Worm (Caenorhabditis elegans): ENCODE measurements around the gene tmem-24.
A peak's percentile ranks its signal among the peaks of the same experiment; 100 is the strongest.

tmem-24 gene

DNA sequence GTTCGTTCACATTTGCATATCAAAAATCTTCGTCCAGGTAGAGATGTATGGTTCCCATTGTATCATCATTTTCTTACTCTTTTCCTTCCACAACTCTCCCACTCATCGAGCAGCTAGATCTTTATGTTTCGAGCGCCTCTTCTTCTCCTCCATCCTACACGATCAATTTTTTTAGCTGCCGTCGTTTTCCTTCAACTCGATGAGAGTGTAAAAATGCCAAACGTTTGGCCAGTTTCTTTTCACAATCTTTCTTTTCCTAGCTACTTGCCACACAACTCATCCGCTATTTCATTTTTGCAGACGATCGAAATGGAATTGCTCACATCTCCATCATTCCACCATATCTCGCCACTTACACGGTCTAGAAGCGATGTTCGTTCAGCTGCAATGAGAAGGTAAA is 43.2 kb downstream of the tmem-24 start, which contains the start of gene C18B2.3:
C18B2.3 (plus strand) TSS at position 301 of the 400 bp plus-strand sequence.
- TF ChIP-seq unc-62 (GFP tag; optimal IDR thresholded peaks at IDR 0.05 in 1 of 2) (peak in 1 of 2 experiments; percentile 87), unc-62 (tag; optimal IDR thresholded peaks at IDR 0.05) (no peak), lin-38 (GFP tag; IDR thresholded peaks at IDR 0.05) (no peak)

- TF ChIP-seq ceh-28 (tag; optimal IDR thresholded peaks at IDR 0.05) (no peak), hlh-11 (tag; optimal IDR thresholded peaks at IDR 0.05) (peak; percentile 47), ceh-62 (tag; optimal IDR thresholded peaks at IDR 0.05) (no peak), zag-1 (tag; optimal IDR thresholded peaks at IDR 0.05) (no peak), daf-16 (GFP tag; optimal IDR thresholded peaks at IDR 0.05) (no peak), daf-16 (tag; optimal IDR thresholded peaks at IDR 0.05) (peak; percentile 80), mxl-2 (GFP tag; conservative IDR thresholded peaks at IDR 0.05) (no peak), lsy-2 (tag; optimal IDR thresholded peaks at IDR 0.05) (no peak), madf-9 (GFP tag; conservative IDR thresholded peaks at IDR 0.05) (no peak), daf-19 (GFP tag; conservative IDR thresholded peaks at IDR 0.05) (no peak), vab-7 (GFP tag; IDR thresholded peaks at IDR 0.05) (no peak), aha-1 (tag) (no peak), attf-4 (tag; optimal IDR thresholded peaks at IDR 0.05) (no peak), zfp-2 (tag; optimal IDR thresholded peaks at IDR 0.05) (no peak), F49E8.2 (tag; optimal IDR thresholded peaks at IDR 0.05; ENCODE audit: borderline replicate concordance) (no peak), saeg-2 (GFP tag; IDR thresholded peaks at IDR 0.05) (no peak), spr-3 (GFP tag; optimal IDR thresholded peaks at IDR 0.05) (no peak), mes-2 (tag; optimal IDR thresholded peaks at IDR 0.05; ENCODE audit: poor library complexity, severe bottlenecking) (no peak), F37D6.2 (tag; optimal IDR thresholded peaks at IDR 0.05) (no peak), ceh-82 (tag; optimal IDR thresholded peaks at IDR 0.05) (no peak), gei-8 (GFP tag; optimal IDR thresholded peaks at IDR 0.05) (no peak), dmd-8 (GFP tag; IDR thresholded peaks at IDR 0.05) (no peak), egl-27 (tag; optimal IDR thresholded peaks at IDR 0.05) (no peak), nhr-237 (tag; optimal IDR thresholded peaks at IDR 0.05) (no peak), mxl-3 (GFP tag; optimal IDR thresholded peaks at IDR 0.05) (no peak), spr-1 (tag; optimal IDR thresholded peaks at IDR 0.05) (no peak), set-16 (GFP tag; IDR thresholded peaks at IDR 0.05) (no peak), Y105C5A.15 (GFP tag; IDR thresholded peaks at IDR 0.05) (no peak), hif-1 (tag; optimal IDR thresholded peaks at IDR 0.05) (no peak), pqm-1 (tag; optimal IDR thresholded peaks at IDR 0.05) (peak; percentile 46), dmd-6 (GFP tag; IDR thresholded peaks at IDR 0.05) (peak; percentile 13; the same call in 1 of the 2 replicates), nhr-28 (tag; optimal IDR thresholded peaks at IDR 0.05) (peak; percentile 57), nhr-102 (tag; optimal IDR thresholded peaks at IDR 0.05) (no peak), aly-2 (tag; optimal IDR thresholded peaks at IDR 0.05) (no peak), ztf-11 (tag; optimal IDR thresholded peaks at IDR 0.05) (no peak), unc-39 (tag; optimal IDR thresholded peaks at IDR 0.05) (no peak), lir-3 (tag; optimal IDR thresholded peaks at IDR 0.05) (no peak), D1046.2 (GFP tag; IDR thresholded peaks at IDR 0.05) (no peak), snpc-4 (tag; optimal IDR thresholded peaks at IDR 0.05) (no peak), unc-130 (GFP tag; optimal IDR thresholded peaks at IDR 0.05) (no peak), hlh-30 (tag; optimal IDR thresholded peaks at IDR 0.05; ENCODE audit: insufficient read depth) (no peak), nhr-25 (tag; optimal IDR thresholded peaks at IDR 0.05; ENCODE audit: borderline replicate concordance, insufficient read depth) (no peak), dve-1 (tag; optimal IDR thresholded peaks at IDR 0.05; ENCODE audit: insufficient read depth) (peak; percentile 63), ces-1 (GFP tag; optimal IDR thresholded peaks at IDR 0.05) (no peak), lin-39 (tag; optimal IDR thresholded peaks at IDR 0.05) (no peak), ZK337.2 (GFP tag; IDR thresholded peaks at IDR 0.05) (no peak), nhr-48 (tag; optimal IDR thresholded peaks at IDR 0.05) (no peak), lin-38 (GFP tag; IDR thresholded peaks at IDR 0.05) (no peak), Y48G9A.11 (GFP tag; IDR thresholded peaks at IDR 0.05) (no peak)
Observed at ce11 chrX:3600390-3600789, 44.3 kb downstream of the tmem-24 start, which contains the start of gene cgr-1. cgr-1 (minus strand) TSS chrX:3600457.
